Worm (Caenorhabditis elegans) whole organism, L3 larva: ENCODE results near the gene sca-1.

ENCODE experiments used
- R02D3.7 ChIP-seq: fragments of 150-350 bp; optimal IDR thresholded peaks from 2 replicates; lab custom pipeline; 2014; ENCODE audit warnings: missing biosample characterization, missing genetic modification characterization
- ZK546.5 ChIP-seq: sonication (generic microtip); optimal IDR thresholded peaks from 2 replicates; lab custom pipeline; 2017; ENCODE audit warnings: missing biosample characterization, missing genetic modification characterization
- ama-1 ChIP-seq: fragments of 150-350 bp; optimal IDR thresholded peaks from 2 replicates; lab custom pipeline; 2018
- egl-27 ChIP-seq: sonication (generic microtip); optimal IDR thresholded peaks from 4 replicates; lab custom pipeline; 2017; ENCODE audit warnings: missing biosample characterization, missing genetic modification reagents, missing genetic modification characterization
- elt-1 ChIP-seq: fragments of 150-350 bp; optimal IDR thresholded peaks from 2 replicates; lab custom pipeline; 2014; ENCODE audit warnings: missing biosample characterization, missing genetic modification characterization
- elt-3 ChIP-seq, 3 experiments: fragments of 150-350 bp in 1 of 3; sonication (generic microtip) in 2 of 3; optimal IDR thresholded peaks; 2 replicates in 2 of 3; 4 replicates in 1 of 3; lab custom pipeline; 2014 to 2017; ENCODE audit warnings: missing biosample characterization in 3 of 3, missing genetic modification characterization in 3 of 3
- fos-1 ChIP-seq: fragments of 150-350 bp; optimal IDR thresholded peaks from 2 replicates; lab custom pipeline; 2014; ENCODE audit warnings: missing biosample characterization, missing genetic modification characterization
- mdl-1 ChIP-seq: fragments of 150-350 bp; optimal IDR thresholded peaks from 2 replicates; lab custom pipeline; 2014; ENCODE audit warnings: missing biosample characterization, missing genetic modification characterization
- nhr-11 ChIP-seq: fragments of 150-350 bp; optimal IDR thresholded peaks from 2 replicates; lab custom pipeline; 2014; ENCODE audit warnings: missing biosample characterization, missing genetic modification characterization
- nhr-12 ChIP-seq: fragments of 150-350 bp; optimal IDR thresholded peaks from 2 replicates; lab custom pipeline; 2014; ENCODE audit warnings: missing biosample characterization, missing genetic modification characterization
- nhr-77 ChIP-seq: fragments of 150-350 bp; optimal IDR thresholded peaks from 2 replicates; lab custom pipeline; 2014; ENCODE audit warnings: missing biosample characterization, missing genetic modification characterization
- pqm-1 ChIP-seq: fragments of 150-350 bp; optimal IDR thresholded peaks from 2 replicates; lab custom pipeline; 2017; ENCODE audit warnings: missing biosample characterization, missing genetic modification characterization, inconsistent platforms
- skn-1 ChIP-seq: fragments of 150-350 bp; optimal IDR thresholded peaks from 2 replicates; lab custom pipeline; 2014; ENCODE audit warnings: missing biosample characterization, missing genetic modification characterization
- unc-39 ChIP-seq: sonication (generic microtip); optimal IDR thresholded peaks from 4 replicates; lab custom pipeline; 2017; ENCODE audit warnings: missing biosample characterization, missing genetic modification characterization

- TF ChIP-seq mdl-1 (tag; lab: Kevin White, UChicago) (no peak), nhr-12 (tag; lab: Kevin White, UChicago) (no peak), egl-27 (tag; lab: Kevin White, UChicago) (no peak), unc-39 (tag; lab: Kevin White, UChicago) (no peak), fos-1 (tag; lab: Kevin White, UChicago) (no peak), pqm-1 (tag; lab: Kevin White, UChicago) (no peak), R02D3.7 (tag; lab: Kevin White, UChicago) (no peak), elt-1 (tag; lab: Kevin White, UChicago) (no peak), nhr-77 (tag; lab: Kevin White, UChicago) (no peak), nhr-11 (tag; lab: Kevin White, UChicago) (no peak), ZK546.5 (no peak), skn-1 (tag; lab: Kevin White, UChicago) (no peak), elt-3 (tag; optimal IDR thresholded peaks at IDR 0.05; lab: Kevin White, UChicago) (no peak), ama-1 (lab: Kevin White, UChicago) (no peak)
Measured at ce11 chrIII:10791233-10791632, 25.4 kb downstream of the sca-1 start.
